Fruit fly (Drosophila melanogaster): ENCODE measurements around the gene Traf6.

Traf6 gene

dm6 chrX:8205625-8206252 is 48.6 kb upstream of the Traf6 start (continued):
- peak; percentile 59; the same call in 1 of the 3 replicates for TF ChIP-seq CG11695 (GFP tag; IDR thresholded peaks at IDR 0.05)
- TF ChIP-seq CG2712 (tag; optimal IDR thresholded peaks at IDR 0.05), result peak; percentile 48
- TF ChIP-seq B-H1 (GFP tag; IDR thresholded peaks at IDR 0.05), result peak; percentile 35; the same call in 1 of the 3 replicates
- TF ChIP-seq CG8765 (GFP tag; IDR thresholded peaks at IDR 0.05), result no peak
- peak; percentile 32 for TF ChIP-seq CG7556 (GFP tag; optimal IDR thresholded peaks at IDR 0.05)
- TF ChIP-seq sqz (GFP tag; optimal IDR thresholded peaks at IDR 0.05), result peak; percentile 11
- no peak for TF ChIP-seq danr (GFP tag; IDR thresholded peaks at IDR 0.05)
- peak; percentile 37; the same call in 1 of the 2 replicates for TF ChIP-seq Atf6 (GFP tag; IDR thresholded peaks at IDR 0.05)
- TF ChIP-seq Ptx1 (GFP tag; IDR thresholded peaks at IDR 0.05), result peak; percentile 59
- TF ChIP-seq CG12391 (tag; optimal IDR thresholded peaks at IDR 0.05), result peak; percentile 56
- peak; percentile 31 for TF ChIP-seq Hr3 (GFP tag; optimal IDR thresholded peaks at IDR 0.05)
- peak; percentile 39 for TF ChIP-seq slbo (GFP tag; IDR thresholded peaks at IDR 0.05)
- peak; percentile 5 for TF ChIP-seq Fer1 (GFP tag; optimal IDR thresholded peaks at IDR 0.05)
- TF ChIP-seq CG8281 (tag; optimal IDR thresholded peaks at IDR 0.05), result peak; percentile 20
- TF ChIP-seq ash1 (GFP tag; optimal IDR thresholded peaks at IDR 0.05), result no peak
- TF ChIP-seq CG15269 (tag; optimal IDR thresholded peaks at IDR 0.05), result peak; percentile 67
- peak; percentile 53; the same call in 1 of the 3 replicates for TF ChIP-seq ci (GFP tag; IDR thresholded peaks at IDR 0.05)
- 0 out of 3 replicates have a peak, but pooled peaks have one; percentile 25 for TF ChIP-seq CG7357 (GFP tag; IDR thresholded peaks at IDR 0.05)
- peak; percentile 72 for TF ChIP-seq vvl (GFP tag; IDR thresholded peaks at IDR 0.05)
- TF ChIP-seq toy (GFP tag; IDR thresholded peaks at IDR 0.05), result no peak
- TF ChIP-seq zfh2 (GFP tag; optimal IDR thresholded peaks at IDR 0.05), result no peak
- peak; percentile 44; the same call in 1 of the 2 replicates for TF ChIP-seq CG5953 (GFP tag; IDR thresholded peaks at IDR 0.05)
- TF ChIP-seq lmd (GFP tag; IDR thresholded peaks at IDR 0.05), result peak; percentile 43; the same call in 1 of the 2 replicates
- TF ChIP-seq lab (GFP tag; optimal IDR thresholded peaks at IDR 0.05), result peak; percentile 32
- TF ChIP-seq prd (optimal IDR thresholded peaks at IDR 0.05), result no peak
- TF ChIP-seq prd (GFP tag; IDR thresholded peaks at IDR 0.05), result 0 out of 3 replicates have a peak, but pooled peaks have one; percentile 21
- 0 out of 3 replicates have a peak, but pooled peaks have one; percentile 16 for TF ChIP-seq Aef1 (GFP tag; IDR thresholded peaks at IDR 0.05)
- peak; percentile 87 for TF ChIP-seq CG11504 (tag; optimal IDR thresholded peaks at IDR 0.05)
- peak; percentile 33; the same call in 1 of the 2 replicates for TF ChIP-seq sisA (GFP tag; IDR thresholded peaks at IDR 0.05)
- no peak for TF ChIP-seq Gsc (GFP tag; IDR thresholded peaks at IDR 0.05)
- peak; percentile 58 for TF ChIP-seq phol (tag; optimal IDR thresholded peaks at IDR 0.05)
- no peak for TF ChIP-seq zen (tag; optimal IDR thresholded peaks at IDR 0.05)
- peak; percentile 28; the same call in 1 of the 2 replicates for TF ChIP-seq CG14667 (GFP tag; IDR thresholded peaks at IDR 0.05)
- 0 out of 3 replicates have a peak, but pooled peaks have one; percentile 52 for TF ChIP-seq so (GFP tag; IDR thresholded peaks at IDR 0.05)
- no peak for TF ChIP-seq CG10209 (GFP tag; optimal IDR thresholded peaks at IDR 0.05)
- no peak for TF ChIP-seq tup (GFP tag; optimal IDR thresholded peaks at IDR 0.05)
- 0 out of 2 replicates have a peak, but pooled peaks have one; percentile 22 for TF ChIP-seq seq (GFP tag; IDR thresholded peaks at IDR 0.05)
- peak; percentile 59; the same call in 2 of the 3 replicates for TF ChIP-seq CG17361 (GFP tag; IDR thresholded peaks at IDR 0.05)
- TF ChIP-seq CG5245 (GFP tag; optimal IDR thresholded peaks at IDR 0.05), result no peak
- TF ChIP-seq CG4424 (GFP tag; optimal IDR thresholded peaks at IDR 0.05), result peak; percentile 21
- TF ChIP-seq oc (tag; optimal IDR thresholded peaks at IDR 0.05), result peak; percentile 39
- TF ChIP-seq Hr78 (GFP tag; optimal IDR thresholded peaks at IDR 0.05), result peak in 1 of 2 experiments; percentile 23
- no peak for TF ChIP-seq CG15479 (GFP tag; optimal IDR thresholded peaks at IDR 0.05)
- TF ChIP-seq D19A (tag; optimal IDR thresholded peaks at IDR 0.05), result peak; percentile 29
- TF ChIP-seq Xrp1 (GFP tag; IDR thresholded peaks at IDR 0.05), result peak; percentile 52; the same call in 1 of the 2 replicates
- peak; percentile 73 for TF ChIP-seq gem (tag; optimal IDR thresholded peaks at IDR 0.05)
- TF ChIP-seq btn (GFP tag; optimal IDR thresholded peaks at IDR 0.05), result no peak
- TF ChIP-seq Sox102F (GFP tag; optimal IDR thresholded peaks at IDR 0.05), result peak; percentile 79

Data from whole organism, embryonic.